Worm (Caenorhabditis elegans) whole organism, L4/young adult: ENCODE results near the gene sas-4.

Experiments
- W03F9.2 ChIP-seq: fragments of 150-350 bp; optimal IDR thresholded peaks from 2 replicates; lab custom pipeline; 2014; ENCODE audit warnings: missing biosample characterization, missing genetic modification characterization
- dao-5 ChIP-seq: sonication (generic microtip); optimal IDR thresholded peaks from 2 replicates; lab custom pipeline; 2016; ENCODE audit warnings: missing genotype, missing genetic modification characterization, moderate library complexity, missing compliant biosample characterization
- him-1 ChIP-seq: sonication (generic microtip); optimal IDR thresholded peaks from 2 replicates; lab custom pipeline; 2016; ENCODE audit warnings: missing genotype, missing genetic modification reagents, missing genetic modification characterization, missing compliant biosample characterization

Gene sas-4

DNA sequence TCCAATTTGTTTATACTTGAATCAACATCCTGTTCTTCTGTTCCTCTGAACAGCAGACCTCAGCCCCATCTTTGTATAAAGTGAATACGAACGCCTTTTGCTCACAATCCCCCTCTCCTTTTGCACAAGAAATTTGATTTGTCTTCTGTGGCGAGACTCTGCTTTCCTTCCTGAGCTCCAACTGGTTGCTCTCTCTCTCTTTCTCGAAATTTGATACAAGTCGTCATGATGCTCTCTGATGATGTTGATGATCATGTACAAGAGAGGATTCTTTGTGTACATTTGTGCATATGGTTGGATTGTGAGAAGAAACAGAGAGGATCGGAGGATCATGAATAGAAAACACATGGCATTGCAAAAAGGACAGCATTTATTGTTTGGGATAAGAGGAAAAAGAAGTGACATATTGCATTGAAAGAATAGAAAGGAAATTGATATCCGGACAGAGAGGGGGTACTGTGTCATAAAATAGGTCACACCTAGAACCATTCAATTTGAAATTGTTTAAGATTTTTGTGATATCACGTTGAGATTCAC is 17.5 kb downstream of the sas-4 start:
- no peak for TF ChIP-seq dao-5 (tag; lab: Kevin White, UChicago)
- no peak for TF ChIP-seq W03F9.2 (tag; lab: Kevin White, UChicago)
- TF ChIP-seq him-1 (tag; lab: Kevin White, UChicago), result no peak

DNA sequence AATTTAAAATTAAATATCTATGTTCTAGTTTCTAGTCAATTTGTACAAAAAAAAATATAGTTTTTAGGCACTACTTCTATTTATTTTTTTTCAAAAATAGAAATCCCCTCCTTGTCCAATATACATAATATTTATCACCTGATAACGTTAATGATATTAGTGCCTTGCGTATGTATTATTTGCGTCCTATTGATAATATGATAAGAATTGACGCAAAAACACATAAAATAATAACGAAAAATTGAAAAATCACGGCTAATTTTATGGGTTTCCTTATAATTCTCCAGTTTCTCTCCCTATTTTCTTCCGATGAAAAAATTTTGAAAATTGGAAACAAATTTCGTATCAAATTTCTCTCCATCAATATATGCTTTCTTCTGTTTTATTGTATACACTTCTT is 18.7 kb downstream of the sas-4 start:
- TF ChIP-seq him-1 (tag; lab: Kevin White, UChicago) (no peak), dao-5 (tag; lab: Kevin White, UChicago) (no peak), W03F9.2 (tag; lab: Kevin White, UChicago) (no peak)

DNA sequence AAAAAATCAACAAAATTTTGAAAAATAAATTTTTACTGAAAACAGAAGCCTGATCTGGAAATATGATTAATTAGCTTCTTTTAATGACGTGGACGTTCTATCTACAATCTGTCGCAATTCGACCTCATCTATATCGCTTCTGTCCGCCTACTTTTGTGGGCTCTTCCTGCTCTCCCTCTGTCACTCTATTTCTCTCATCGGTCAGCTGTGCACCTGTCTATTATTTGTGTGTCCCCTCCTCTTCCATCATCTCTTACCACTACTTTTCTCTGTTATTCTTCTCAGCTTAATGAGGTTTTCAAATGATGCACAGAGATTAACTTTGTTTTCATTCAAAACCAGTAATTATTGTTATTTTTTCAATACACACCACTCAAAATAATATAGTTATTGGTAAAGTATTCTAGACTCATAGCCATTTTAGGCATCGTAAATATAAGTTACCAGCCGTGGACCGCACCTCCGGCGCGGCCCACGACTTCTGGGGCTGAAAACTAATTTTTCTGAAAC is 19.3 kb downstream of the sas-4 start:
- TF ChIP-seq dao-5 (tag; lab: Kevin White, UChicago), result no peak
- no peak for TF ChIP-seq W03F9.2 (tag; lab: Kevin White, UChicago)
- no peak for TF ChIP-seq him-1 (tag; lab: Kevin White, UChicago)

DNA sequence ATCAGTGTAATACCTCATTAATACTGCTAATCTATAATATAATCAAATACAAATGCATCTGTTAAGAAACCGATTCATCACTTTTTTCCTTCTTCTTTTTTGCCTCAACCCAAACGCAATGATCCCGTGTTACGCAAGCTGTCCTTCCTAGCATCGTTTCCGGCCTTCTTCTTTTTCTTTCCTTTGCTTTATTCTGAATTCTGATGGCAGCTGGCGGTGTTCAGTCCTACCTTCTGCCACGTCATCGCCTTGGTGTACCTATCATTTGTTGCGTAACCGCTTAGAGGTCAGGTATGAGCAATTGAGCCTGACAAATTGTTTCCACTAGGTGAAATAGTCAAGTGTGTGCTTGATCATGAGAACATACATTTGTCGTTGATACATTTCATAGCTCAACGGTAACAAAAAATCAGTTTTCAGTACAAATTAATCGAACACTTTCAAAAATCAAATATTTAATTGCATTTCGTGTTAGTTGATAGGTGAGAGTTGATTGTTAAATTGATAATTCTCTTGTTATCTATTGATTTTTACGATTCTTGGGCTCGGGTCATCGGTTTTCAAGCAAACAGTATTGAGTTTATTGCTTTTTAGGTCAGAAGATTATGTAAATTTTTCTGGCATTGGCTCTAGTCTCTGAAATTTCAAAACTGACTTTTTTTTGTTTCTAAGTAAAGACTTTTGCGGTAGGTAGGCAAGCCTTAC is 20.0 kb downstream of the sas-4 start:
- TF ChIP-seq W03F9.2 (tag; lab: Kevin White, UChicago), result no peak
- TF ChIP-seq dao-5 (tag; lab: Kevin White, UChicago), result no peak
- no peak for TF ChIP-seq him-1 (tag; lab: Kevin White, UChicago)

DNA sequence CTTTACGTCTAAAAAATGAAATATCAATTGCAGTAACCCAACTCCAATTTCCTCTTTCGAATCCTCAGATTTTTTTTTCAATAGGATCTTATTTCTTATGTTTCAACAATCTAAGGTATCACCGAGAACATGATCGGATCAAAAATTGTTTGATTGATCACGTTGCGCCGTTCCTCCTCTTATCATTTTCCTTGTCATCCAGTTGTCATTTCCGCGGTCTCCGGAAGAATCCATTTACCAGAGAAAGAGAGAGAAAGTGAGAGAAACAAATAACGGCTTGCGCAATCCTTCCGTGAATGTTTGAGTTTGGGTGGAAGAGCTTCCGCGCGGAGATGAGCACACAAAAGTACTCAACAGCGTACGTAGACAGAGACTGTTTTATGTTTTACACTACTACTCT is 25.1 kb downstream of the sas-4 start:
- no peak for TF ChIP-seq dao-5 (tag; lab: Kevin White, UChicago)
- no peak for TF ChIP-seq him-1 (tag; lab: Kevin White, UChicago)
- TF ChIP-seq W03F9.2 (tag; lab: Kevin White, UChicago), result no peak

DNA sequence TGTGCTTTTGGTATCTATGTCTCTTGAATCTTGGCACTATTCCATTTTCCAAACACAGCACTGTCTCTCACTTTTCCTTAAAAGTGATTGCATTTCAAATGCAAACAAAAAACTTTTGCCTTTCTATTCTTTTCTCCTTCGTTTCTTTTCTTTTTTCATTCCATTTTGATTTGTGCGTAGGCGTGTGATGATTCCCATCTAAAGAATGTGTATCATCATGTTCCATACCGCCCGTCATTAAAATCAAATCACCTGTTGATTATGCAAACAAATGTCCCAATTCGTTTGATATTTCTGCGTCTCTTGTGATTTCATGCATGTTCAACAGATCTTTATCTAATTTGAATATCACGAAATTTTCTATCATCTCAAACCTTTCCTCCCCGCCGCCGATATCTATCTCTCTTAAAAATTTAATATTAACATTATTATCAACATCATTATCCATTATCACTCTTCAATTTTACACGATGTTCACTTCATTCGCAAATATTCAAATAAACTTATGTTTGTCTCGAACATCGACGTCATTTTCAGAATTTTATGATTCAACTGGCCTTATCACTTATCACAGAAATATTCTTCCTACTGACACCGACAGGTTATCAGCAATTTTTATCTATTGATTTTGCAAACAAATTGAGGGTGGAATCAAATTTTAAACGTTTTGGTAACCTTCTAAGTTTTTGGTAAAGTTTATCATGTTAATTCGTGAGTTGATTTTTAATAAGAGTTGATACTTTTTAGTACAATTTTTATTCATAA is 26.9 kb downstream of the sas-4 start:
- TF ChIP-seq him-1 (tag; lab: Kevin White, UChicago), result no peak
- no peak for TF ChIP-seq dao-5 (tag; lab: Kevin White, UChicago)
- TF ChIP-seq W03F9.2 (tag; lab: Kevin White, UChicago), result no peak

DNA sequence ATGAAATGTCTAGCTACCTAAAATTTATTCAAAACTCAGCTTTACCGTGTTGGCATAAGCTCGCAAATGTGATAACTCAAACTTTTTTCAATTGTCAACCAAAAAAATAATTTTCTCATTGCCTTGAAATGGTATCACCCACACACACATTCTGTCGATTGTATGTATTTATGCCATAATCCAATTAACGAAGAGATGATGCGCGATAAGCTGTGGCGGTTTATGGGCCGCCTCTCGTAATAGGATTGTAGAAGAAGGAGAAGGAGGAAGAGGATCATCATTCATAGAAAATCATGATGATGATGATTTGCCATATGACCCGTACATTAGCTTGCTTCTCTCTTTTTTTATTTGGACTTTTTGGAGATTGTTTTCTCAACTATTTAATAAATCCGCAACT is 29.2 kb downstream of the sas-4 start:
- no peak for TF ChIP-seq W03F9.2 (tag; lab: Kevin White, UChicago)
- no peak for TF ChIP-seq him-1 (tag; lab: Kevin White, UChicago)
- TF ChIP-seq dao-5 (tag; lab: Kevin White, UChicago), result no peak

DNA sequence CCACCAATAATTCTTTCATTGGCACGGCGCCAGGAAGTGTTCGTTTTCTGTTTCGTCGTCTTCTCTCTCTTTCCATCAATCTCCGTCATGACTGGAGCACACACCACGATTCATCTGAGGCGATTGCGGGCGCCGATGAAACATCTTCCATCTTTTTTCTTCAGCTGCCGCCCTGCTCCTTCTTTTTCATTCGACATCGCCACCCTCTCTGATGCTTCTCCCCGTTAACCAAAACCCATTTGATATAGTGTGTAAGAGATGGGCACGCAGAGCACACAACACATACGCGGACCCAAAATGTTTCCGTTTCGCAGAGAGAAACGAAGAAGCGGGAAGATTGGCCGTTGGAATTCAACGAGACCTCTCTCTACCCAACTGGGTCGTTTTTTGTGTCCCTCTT is 30.9 kb downstream of the sas-4 start:
- no peak for TF ChIP-seq W03F9.2 (tag; lab: Kevin White, UChicago)
- no peak for TF ChIP-seq dao-5 (tag; lab: Kevin White, UChicago)
- no peak for TF ChIP-seq him-1 (tag; lab: Kevin White, UChicago)

DNA sequence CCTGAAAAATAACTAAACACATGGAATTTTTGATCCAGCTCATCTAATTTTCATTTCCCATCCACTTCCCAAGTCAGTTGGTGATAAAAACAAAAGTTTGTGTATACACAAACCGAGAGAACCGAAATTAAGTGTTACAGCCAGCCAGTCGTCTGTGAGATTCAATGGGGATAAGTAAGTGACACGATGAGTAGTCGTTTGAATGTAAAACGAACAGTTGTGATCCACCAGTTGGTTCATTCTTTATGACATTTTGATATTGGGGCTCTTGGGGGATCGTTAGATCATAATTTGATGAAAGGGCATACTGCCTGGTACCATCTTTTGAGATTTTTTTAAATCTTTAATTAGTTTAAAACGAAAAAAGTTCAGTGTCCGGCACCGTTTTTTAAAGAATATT is 31.6 kb downstream of the sas-4 start:
- no peak for TF ChIP-seq W03F9.2 (tag; lab: Kevin White, UChicago)
- no peak for TF ChIP-seq him-1 (tag; lab: Kevin White, UChicago)
- no peak for TF ChIP-seq dao-5 (tag; lab: Kevin White, UChicago)

DNA sequence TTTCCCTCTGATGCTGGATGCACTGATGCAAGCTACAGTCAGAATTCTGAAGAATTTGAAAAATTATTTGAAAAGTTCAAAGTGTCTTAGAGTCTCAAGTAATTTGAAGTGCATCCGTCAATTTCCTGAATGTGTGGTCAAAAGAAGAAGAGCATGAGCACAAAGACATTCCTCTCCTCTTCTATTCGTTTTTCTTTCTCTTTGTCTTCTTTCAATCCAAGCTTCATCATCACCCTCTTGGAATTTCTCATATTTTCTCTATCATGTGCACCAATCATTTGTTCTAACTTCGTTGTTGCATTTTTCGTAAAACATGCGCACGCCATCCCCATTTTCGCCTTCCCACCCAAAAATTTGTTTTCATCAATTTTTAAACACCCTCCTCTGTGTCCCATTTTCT is 32.4 kb downstream of the sas-4 start:
- TF ChIP-seq W03F9.2 (tag; lab: Kevin White, UChicago) (no peak), him-1 (tag; lab: Kevin White, UChicago) (no peak), dao-5 (tag; lab: Kevin White, UChicago) (no peak)

DNA sequence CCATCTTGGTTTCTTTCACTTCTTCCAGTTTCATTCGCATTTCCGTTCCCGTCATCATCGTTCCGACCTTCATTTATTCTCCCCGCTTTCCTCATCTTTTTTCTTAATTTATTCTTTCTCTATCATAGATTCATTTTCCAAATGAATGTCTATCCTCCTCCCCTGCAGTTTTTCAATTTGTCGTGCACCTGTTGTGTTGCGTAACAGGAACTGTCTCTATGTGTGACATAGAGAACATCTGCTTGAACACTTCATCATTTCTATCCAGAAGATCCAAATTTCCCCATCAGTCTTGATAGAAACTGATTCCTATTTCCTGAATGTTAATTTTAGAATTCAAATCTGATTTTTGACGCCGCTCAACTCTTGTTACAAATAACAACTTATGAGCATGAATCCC is 34.9 kb downstream of the sas-4 start:
- TF ChIP-seq W03F9.2 (tag; lab: Kevin White, UChicago) (no peak), dao-5 (tag; lab: Kevin White, UChicago) (no peak), him-1 (tag; lab: Kevin White, UChicago) (no peak)

DNA sequence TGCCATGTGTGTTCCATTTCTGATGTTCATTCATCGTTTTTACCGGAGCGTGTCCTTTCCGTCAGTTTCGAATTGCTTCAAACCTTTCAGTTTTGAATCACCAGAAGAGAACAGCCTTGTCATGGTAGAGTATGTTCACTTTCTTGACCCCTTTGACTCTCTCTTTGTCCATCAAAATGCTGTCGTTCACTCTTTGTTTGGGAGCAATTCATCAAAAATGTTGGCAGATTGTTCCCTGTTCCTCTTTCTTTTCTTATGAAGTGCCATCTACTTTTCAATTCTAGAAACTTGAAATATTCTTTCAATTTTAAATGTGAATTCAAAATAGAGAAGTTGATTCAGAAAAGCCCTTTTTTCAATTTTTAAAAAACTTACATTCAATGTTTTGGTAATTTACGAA is 37.1 kb downstream of the sas-4 start:
- no peak for TF ChIP-seq W03F9.2 (tag; lab: Kevin White, UChicago)
- no peak for TF ChIP-seq him-1 (tag; lab: Kevin White, UChicago)
- no peak for TF ChIP-seq dao-5 (tag; lab: Kevin White, UChicago)

DNA sequence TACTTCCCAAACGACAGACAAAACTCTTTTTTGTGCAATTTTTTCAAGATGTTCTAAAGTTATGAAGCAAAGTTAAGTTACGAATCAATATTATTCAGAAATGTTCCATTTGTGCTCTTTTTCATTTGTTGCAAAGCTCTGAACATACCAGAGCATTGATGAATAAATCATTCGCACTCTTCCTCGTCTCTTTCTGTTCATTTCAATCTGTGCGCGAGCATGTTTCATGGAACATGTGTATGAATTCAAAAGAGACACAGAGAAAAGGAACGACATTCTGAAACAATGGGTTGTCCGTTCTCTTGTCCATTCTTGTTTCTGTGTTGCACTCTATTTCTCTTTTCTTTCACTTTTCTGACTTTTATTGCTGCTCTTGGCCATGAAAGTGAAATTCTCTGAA is 38.0 kb downstream of the sas-4 start:
- TF ChIP-seq him-1 (tag; lab: Kevin White, UChicago), result no peak
- TF ChIP-seq dao-5 (tag; lab: Kevin White, UChicago), result no peak
- TF ChIP-seq W03F9.2 (tag; lab: Kevin White, UChicago), result no peak
